Fruit fly (Drosophila melanogaster) whole organism, embryonic: ENCODE results near the gene RPA3.

Experiments used
- Bgb ChIP-seq: fragments of 200-800 bp; sonication (Bioruptor generic); IDR thresholded peaks from 2 replicates; pipeline ENCODE4 v1.3.6; 2022; ENCODE audit warnings: missing biosample characterization, missing genetic modification characterization; ENCODE audit not compliant: partially characterized antibody
- CG10321 ChIP-seq: fragments of 200-800 bp; sonication (Bioruptor generic); IDR thresholded peaks from 2 replicates; pipeline ENCODE4 v1.3.6; 2022; ENCODE audit warnings: missing biosample characterization, missing genetic modification characterization
- CG10366 ChIP-seq: fragments of 200-800 bp; sonication (Bioruptor generic); IDR thresholded peaks from 2 replicates; pipeline ENCODE4 v1.3.6; 2022; ENCODE audit warnings: missing biosample characterization, missing genetic modification characterization
- CG10979 ChIP-seq: fragments of 200-800 bp; sonication (Bioruptor generic); optimal IDR thresholded peaks from 2 replicates; lab custom pipeline; 2018; ENCODE audit warnings: missing biosample characterization, mild to moderate bottlenecking, missing genetic modification characterization, moderate library complexity
- CG11093 ChIP-seq: fragments of 200-800 bp; sonication (Bioruptor generic); IDR thresholded peaks from 3 replicates; pipeline ENCODE4 v1.3.6; 2022; ENCODE audit warnings: missing biosample characterization, missing genetic modification characterization
- CG11696 ChIP-seq: fragments of 200-800 bp; sonication (Bioruptor generic); IDR thresholded peaks from 2 replicates; pipeline ENCODE4 v1.3.6; 2022; ENCODE audit warnings: missing biosample characterization, missing genetic modification characterization
- CG13287 ChIP-seq: fragments of 200-800 bp; sonication (Bioruptor generic); IDR thresholded peaks from 2 replicates; pipeline ENCODE4 v1.3.6; 2022; ENCODE audit warnings: missing biosample characterization, missing genetic modification characterization; ENCODE audit not compliant: partially characterized antibody
- CG15514 ChIP-seq: fragments of 200-800 bp; sonication (Bioruptor generic); optimal IDR thresholded peaks from 3 replicates; lab custom pipeline; 2017; ENCODE audit warnings: missing biosample characterization, missing genetic modification characterization, mild to moderate bottlenecking, moderate library complexity, missing genetic modification reagents
- CG15696 ChIP-seq: fragments of 200-800 bp; sonication (Bioruptor generic); optimal IDR thresholded peaks from 2 replicates; lab custom pipeline; 2019; ENCODE audit warnings: missing biosample characterization, mild to moderate bottlenecking, missing genetic modification characterization, moderate library complexity
- CG3726 ChIP-seq: fragments of 200-800 bp; sonication (Bioruptor generic); IDR thresholded peaks from 3 replicates; pipeline ENCODE4, ENCODE4 v1.3.6; 2022; ENCODE audit warnings: missing biosample characterization, missing genetic modification characterization
- CG4328 ChIP-seq: fragments of 200-800 bp; sonication (Bioruptor generic); optimal IDR thresholded peaks from 3 replicates; lab custom pipeline; 2017; ENCODE audit warnings: missing biosample characterization, missing genetic modification reagents, missing genetic modification characterization
- CG5245 ChIP-seq: fragments of 200-800 bp; sonication (Bioruptor generic); optimal IDR thresholded peaks from 3 replicates; lab custom pipeline; 2016; ENCODE audit warnings: missing biosample characterization, missing genetic modification characterization
- CG8388 ChIP-seq: fragments of 200-800 bp; sonication (Bioruptor generic); optimal IDR thresholded peaks from 2 replicates; lab custom pipeline; 2019; ENCODE audit warnings: missing biosample characterization, mild to moderate bottlenecking, missing genetic modification characterization, moderate library complexity
- CG9437 ChIP-seq: fragments of 200-800 bp; sonication (Bioruptor generic); optimal IDR thresholded peaks from 2 replicates; lab custom pipeline; 2018; ENCODE audit warnings: missing biosample characterization, mild to moderate bottlenecking, missing genetic modification characterization
- CG9797 ChIP-seq: fragments of 200-800 bp; sonication (Bioruptor generic); optimal IDR thresholded peaks from 3 replicates; lab custom pipeline; 2018; ENCODE audit warnings: missing biosample characterization, mild to moderate bottlenecking, missing genetic modification characterization
- CG9817 ChIP-seq: fragments of 200-800 bp; sonication (Bioruptor generic); optimal IDR thresholded peaks from 2 replicates; lab custom pipeline; 2018; ENCODE audit warnings: missing biosample characterization, mild to moderate bottlenecking, missing genetic modification characterization, moderate library complexity
- CrebB ChIP-seq: fragments of 200-800 bp; sonication (Bioruptor generic); optimal IDR thresholded peaks from 3 replicates; lab custom pipeline; 2018; ENCODE audit warnings: missing biosample characterization, mild to moderate bottlenecking, missing genetic modification characterization
- Fer1 ChIP-seq: fragments of 200-800 bp; sonication (Bioruptor generic); optimal IDR thresholded peaks from 2 replicates; lab custom pipeline; 2017; ENCODE audit warnings: missing biosample characterization, mild to moderate bottlenecking, missing genetic modification characterization
- HLH3B ChIP-seq: fragments of 200-800 bp; sonication (Bioruptor generic); IDR thresholded peaks from 2 replicates; pipeline ENCODE4 v1.3.6; 2022; ENCODE audit warnings: missing biosample characterization, missing genetic modification characterization
- Jarid2 ChIP-seq: fragments of 200-800 bp; sonication (Bioruptor generic); optimal IDR thresholded peaks from 3 replicates; lab custom pipeline; 2017; ENCODE audit warnings: mild to moderate bottlenecking, missing biosample characterization, missing genetic modification reagents, missing genetic modification characterization
- Mad ChIP-seq: fragments of 200-800 bp; sonication (Bioruptor generic); optimal IDR thresholded peaks from 2 replicates; lab custom pipeline; 2016; ENCODE audit warnings: missing biosample characterization, missing genetic modification characterization
- Med ChIP-seq: fragments of 200-800 bp; sonication (Bioruptor generic); peaks from one replicate; lab custom pipeline; 2016; ENCODE audit warnings: missing biosample characterization, missing genetic modification characterization, mild to moderate bottlenecking, inconsistent platforms, moderate library complexity
- NK7.1 ChIP-seq: fragments of 200-800 bp; sonication (Bioruptor generic); optimal IDR thresholded peaks from 3 replicates; lab custom pipeline; 2016; ENCODE audit warnings: missing biosample characterization, missing genetic modification characterization
- Opbp ChIP-seq: fragments of 200-800 bp; sonication (Bioruptor generic); IDR thresholded peaks from 3 replicates; pipeline ENCODE4 v1.3.6; 2022; ENCODE audit warnings: missing biosample characterization, missing genetic modification characterization; ENCODE audit not compliant: partially characterized antibody
- Side ChIP-seq: fragments of 200-800 bp; sonication (Bioruptor generic); optimal IDR thresholded peaks from 2 replicates; lab custom pipeline; 2016; ENCODE audit warnings: missing biosample characterization, missing genetic modification characterization
- Sox102F ChIP-seq: fragments of 200-800 bp; sonication (Bioruptor generic); optimal IDR thresholded peaks from 2 replicates; lab custom pipeline; 2018; ENCODE audit warnings: missing biosample characterization, mild to moderate bottlenecking, missing genetic modification characterization, moderate library complexity
- Sry-β ChIP-seq: fragments of 200-800 bp; sonication (Bioruptor generic); optimal IDR thresholded peaks from 2 replicates; lab custom pipeline; 2018; ENCODE audit warnings: missing biosample characterization, mild to moderate bottlenecking, missing genetic modification characterization, moderate library complexity
- Taf1 ChIP-seq: fragments of 200-800 bp; sonication (Bioruptor generic); IDR thresholded peaks from 2 replicates; pipeline ENCODE4 v1.3.6; 2022; ENCODE audit warnings: missing biosample characterization, missing genetic modification characterization
- Tbp ChIP-seq: fragments of >200 bp; optimal IDR thresholded peaks from 2 replicates; lab custom pipeline; 2018; ENCODE audit warnings: missing biosample characterization, missing genetic modification characterization
- YL-1 ChIP-seq: fragments of 200-800 bp; sonication (Bioruptor generic); optimal IDR thresholded peaks from 3 replicates; lab custom pipeline; 2017; ENCODE audit warnings: missing biosample characterization, mild to moderate bottlenecking, missing genetic modification characterization
- ab ChIP-seq: fragments of 200-800 bp; sonication (Bioruptor generic); optimal IDR thresholded peaks from 2 replicates; lab custom pipeline; 2016; ENCODE audit warnings: missing biosample characterization, missing genetic modification characterization
- bigmax ChIP-seq: fragments of 200-800 bp; sonication (Bioruptor generic); optimal IDR thresholded peaks from 2 replicates; lab custom pipeline; 2018; ENCODE audit warnings: missing biosample characterization, mild to moderate bottlenecking, missing genetic modification characterization
- bowl ChIP-seq: fragments of 200-800 bp; sonication (Bioruptor generic); IDR thresholded peaks from 2 replicates; pipeline ENCODE4 v1.3.6; 2022; ENCODE audit warnings: missing biosample characterization, missing genetic modification characterization
- cwo ChIP-seq: fragments of 200-800 bp; sonication (Bioruptor generic); optimal IDR thresholded peaks from 3 replicates; lab custom pipeline; 2017; ENCODE audit warnings: missing biosample characterization, missing genetic modification characterization, mild to moderate bottlenecking, moderate library complexity, missing genetic modification reagents
- dan ChIP-seq: fragments of 200-800 bp; sonication (Bioruptor generic); IDR thresholded peaks from 2 replicates; pipeline ENCODE4 v1.3.6; 2022; ENCODE audit warnings: missing biosample characterization, missing genetic modification characterization
- fd102C ChIP-seq: fragments of 200-800 bp; sonication (Bioruptor generic); optimal IDR thresholded peaks from 2 replicates; lab custom pipeline; 2018; ENCODE audit warnings: missing biosample characterization, mild to moderate bottlenecking, missing genetic modification characterization, moderate library complexity
- gsb ChIP-seq: fragments of 200-800 bp; sonication (Bioruptor generic); IDR thresholded peaks from 2 replicates; pipeline ENCODE4 v1.3.6; 2022; ENCODE audit warnings: missing biosample characterization, missing genetic modification characterization
- jumu ChIP-seq: fragments of 200-800 bp; sonication (Bioruptor generic); optimal IDR thresholded peaks from 3 replicates; lab custom pipeline; 2016; ENCODE audit warnings: missing biosample characterization, missing genetic modification characterization
- klu ChIP-seq: fragments of 200-800 bp; sonication (Bioruptor generic); IDR thresholded peaks from 2 replicates; pipeline ENCODE4 v1.3.6; 2022; ENCODE audit warnings: missing biosample characterization, missing genetic modification characterization
- mam ChIP-seq: fragments of 200-800 bp; sonication (Bioruptor generic); optimal IDR thresholded peaks from 3 replicates; lab custom pipeline; 2016; ENCODE audit warnings: missing biosample characterization, missing genetic modification characterization
- nom ChIP-seq: fragments of 200-800 bp; sonication (Bioruptor generic); optimal IDR thresholded peaks from 2 replicates; lab custom pipeline; 2017; ENCODE audit warnings: missing biosample characterization, missing genetic modification characterization, mild to moderate bottlenecking, moderate library complexity, missing genetic modification reagents
- sna ChIP-seq: fragments of 200-800 bp; sonication (Bioruptor generic); IDR thresholded peaks from 2 replicates; pipeline ENCODE4 v1.3.6; 2022; ENCODE audit warnings: missing biosample characterization, missing genetic modification characterization; ENCODE audit not compliant: partially characterized antibody
- sr ChIP-seq: fragments of 200-800 bp; sonication (Bioruptor generic); IDR thresholded peaks from 3 replicates; pipeline ENCODE4 v1.3.6; 2022; ENCODE audit warnings: missing biosample characterization, missing genetic modification characterization
- tna ChIP-seq: fragments of 200-800 bp; sonication (Bioruptor generic); IDR thresholded peaks from 2 replicates; pipeline ENCODE4 v1.3.6; 2022; ENCODE audit warnings: missing biosample characterization, missing genetic modification characterization; ENCODE audit not compliant: partially characterized antibody
- trem ChIP-seq: fragments of 200-800 bp; optimal IDR thresholded peaks from 3 replicates; lab custom pipeline; 2019; ENCODE audit warnings: missing biosample characterization, mild to moderate bottlenecking, missing genetic modification characterization, moderate library complexity
- ttk ChIP-seq: fragments of 200-800 bp; sonication (Bioruptor generic); IDR thresholded peaks from 2 replicates; pipeline ENCODE4 v2.1.2; 2022; ENCODE audit warnings: missing biosample characterization, missing genetic modification characterization
- tx ChIP-seq: fragments of 200-800 bp; sonication (Bioruptor generic); optimal IDR thresholded peaks from 2 replicates; lab custom pipeline; 2016; ENCODE audit warnings: missing biosample characterization, missing genetic modification characterization
- vnd ChIP-seq: fragments of 200-800 bp; sonication (Bioruptor generic); IDR thresholded peaks from 3 replicates; pipeline ENCODE4 v1.3.6; 2022; ENCODE audit warnings: missing biosample characterization, missing genetic modification characterization; ENCODE audit not compliant: partially characterized antibody
- zen ChIP-seq: fragments of 200-800 bp; sonication (Bioruptor generic); optimal IDR thresholded peaks from 3 replicates; lab custom pipeline; 2018; ENCODE audit warnings: missing biosample characterization, mild to moderate bottlenecking, missing genetic modification characterization, moderate library complexity

RPA3 gene

DNA sequence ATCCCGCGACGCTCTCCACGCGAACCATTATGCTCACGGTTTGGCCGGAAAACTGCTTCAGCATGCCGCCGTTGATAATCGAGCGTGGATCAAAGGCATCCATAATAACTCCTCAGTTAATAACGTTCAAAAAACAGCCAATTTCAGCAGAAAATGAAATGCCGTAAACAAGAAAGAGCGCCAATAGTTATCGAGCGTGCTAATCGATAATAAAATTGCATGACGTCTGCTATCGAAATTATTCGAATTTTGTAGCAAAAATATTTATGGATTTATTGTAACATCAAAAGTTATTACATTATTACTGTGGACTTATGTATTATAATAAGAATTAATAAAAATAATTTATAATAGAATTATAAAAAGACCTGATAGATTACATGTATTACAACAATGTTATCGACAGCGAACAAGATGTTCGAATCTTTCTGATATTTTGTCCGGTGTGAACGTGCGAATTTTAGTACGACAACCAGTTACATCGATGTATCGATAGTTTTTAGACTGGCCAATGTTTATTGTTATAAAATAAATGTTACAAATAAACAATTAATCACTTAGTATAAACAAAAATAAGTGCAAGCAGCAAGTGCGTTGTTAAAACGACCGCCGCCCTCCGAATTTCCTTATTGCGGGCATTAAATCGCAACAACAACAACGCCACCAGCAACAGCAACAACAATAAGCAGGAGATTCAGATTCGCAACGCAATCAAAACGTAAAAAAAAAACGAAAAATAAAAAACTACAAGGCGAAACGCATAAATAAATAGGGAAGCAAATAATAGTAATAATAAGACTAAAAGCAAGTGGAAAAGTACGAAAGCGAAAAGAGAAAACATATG, at the start of gene RPA3, which contains the start of gene Met (continued):
- TF ChIP-seq fd102C (GFP tag; lab: Kevin White, UChicago): no peak
- TF ChIP-seq vnd (GFP tag; lab: Robert Waterston, UW): peak; percentile 65
- no peak for TF ChIP-seq CG9797
- no peak for TF ChIP-seq trem (tag; lab: Kevin White, UChicago)
- no peak for TF ChIP-seq Jarid2 (GFP tag; lab: Kevin White, UChicago)
- no peak for TF ChIP-seq CG10979 (tag; lab: Kevin White, UChicago)
- TF ChIP-seq sna: peak; percentile 77
- no peak for TF ChIP-seq CG9817 (tag; lab: Kevin White, UChicago)
- TF ChIP-seq Med (GFP tag; lab: Kevin White, UChicago): peak; percentile 70
- TF ChIP-seq CG15514 (GFP tag; lab: Kevin White, UChicago): peak; percentile 51
- peak; percentile 62 for TF ChIP-seq YL-1 (GFP tag; lab: Kevin White, UChicago)
- no peak for TF ChIP-seq CG15696 (tag; lab: Kevin White, UChicago)
- peak; percentile 74 for TF ChIP-seq CG13287 (GFP tag; lab: Robert Waterston, UW)
- no peak for TF ChIP-seq CrebB (tag; lab: Kevin White, UChicago)
- peak; percentile 58; the same call in 1 of the 3 replicates for TF ChIP-seq Opbp (GFP tag; lab: Robert Waterston, UW)
- TF ChIP-seq gsb: no peak
- no peak for TF ChIP-seq Tbp (GFP tag; lab: Kevin White, UChicago)
- peak; percentile 76 for TF ChIP-seq Bgb (GFP tag; lab: Robert Waterston, UW)
- no peak for TF ChIP-seq CG10366
- no peak for TF ChIP-seq CG3726 (GFP tag; lab: Robert Waterston, UW)
- TF ChIP-seq CG8388: no peak
- no peak for TF ChIP-seq CG5245
- TF ChIP-seq HLH3B: no peak
- TF ChIP-seq dan: no peak
- TF ChIP-seq Sry-β (GFP tag; lab: Kevin White, UChicago): no peak
- TF ChIP-seq Fer1 (GFP tag; lab: Kevin White, UChicago): peak; percentile 7
- no peak for TF ChIP-seq nom (GFP tag; lab: Kevin White, UChicago)
- TF ChIP-seq NK7.1 (GFP tag; lab: Kevin White, UChicago): no peak
- no peak for TF ChIP-seq tx (GFP tag; lab: Kevin White, UChicago)
- no peak for TF ChIP-seq jumu (GFP tag; lab: Kevin White, UChicago)
- TF ChIP-seq CG10321 (GFP tag; lab: Robert Waterston, UW): no peak
- TF ChIP-seq Mad: no peak
- no peak for TF ChIP-seq CG11696
- TF ChIP-seq sr (GFP tag; lab: Robert Waterston, UW): no peak
- TF ChIP-seq Taf1 (GFP tag; lab: Robert Waterston, UW): no peak
- TF ChIP-seq Side: no peak
- TF ChIP-seq bigmax: no peak
- no peak for TF ChIP-seq mam (GFP tag; lab: Kevin White, UChicago)
- TF ChIP-seq klu: no peak
- no peak for TF ChIP-seq CG11093 (GFP tag; lab: Robert Waterston, UW)
- TF ChIP-seq bowl: no peak
- no peak for TF ChIP-seq CG4328 (GFP tag; lab: Kevin White, UChicago)
- no peak for TF ChIP-seq ab (GFP tag; lab: Kevin White, UChicago)
- TF ChIP-seq Sox102F (GFP tag; lab: Kevin White, UChicago): no peak
- TF ChIP-seq ttk (GFP tag; lab: Robert Waterston, UW): no peak
- no peak for TF ChIP-seq CG9437 (GFP tag; lab: Kevin White, UChicago)
- peak; percentile 58; the same call in 1 of the 2 replicates for TF ChIP-seq tna (GFP tag; lab: Robert Waterston, UW)
- TF ChIP-seq zen (tag; lab: Kevin White, UChicago): no peak
- TF ChIP-seq cwo: no peak
